Worm (Caenorhabditis elegans): ENCODE results near the gene osm-1.

osm-1 gene

DNA sequence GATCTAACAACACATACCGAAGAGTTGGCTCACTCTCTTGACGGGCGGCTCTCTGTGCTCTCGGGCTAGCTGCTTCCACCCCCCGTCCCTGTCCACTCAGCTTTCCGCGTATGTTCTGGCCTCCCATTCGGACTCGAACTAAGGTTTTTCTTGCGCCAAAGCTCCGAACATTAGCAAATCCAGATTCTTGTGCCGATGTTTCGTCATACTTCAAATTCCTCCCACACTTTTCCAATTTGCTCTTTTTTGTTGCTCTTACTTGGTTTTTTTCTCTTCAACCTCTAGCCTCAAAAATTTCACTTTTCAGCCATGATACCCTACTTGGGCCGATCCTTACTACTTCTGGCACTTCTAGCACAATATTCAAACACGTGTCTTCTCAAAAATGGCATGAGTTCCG is 54.5 kb downstream of the osm-1 start, which contains the start of gene cdh-9:
Gene cdh-9 (plus strand): TSS at position 301 of the 400 bp plus-strand sequence.
- no peak for TF ChIP-seq C34F6.9 (tag; optimal IDR thresholded peaks at IDR 0.05)
- TF ChIP-seq gmeb-1 (tag; optimal IDR thresholded peaks at IDR 0.05), result no peak
- no peak for TF ChIP-seq alr-1 (tag; optimal IDR thresholded peaks at IDR 0.05)
- no peak for TF ChIP-seq crh-2 (tag; optimal IDR thresholded peaks at IDR 0.05)
- no peak for TF ChIP-seq sma-3 (GFP tag; optimal IDR thresholded peaks at IDR 0.05)
- TF ChIP-seq nhr-237 (tag; optimal IDR thresholded peaks at IDR 0.05), result no peak
- TF ChIP-seq lin-39 (tag; optimal IDR thresholded peaks at IDR 0.05), result no peak
- TF ChIP-seq dmd-4 (tag; optimal IDR thresholded peaks at IDR 0.05), result no peak
- TF ChIP-seq nhr-25 (tag; optimal IDR thresholded peaks at IDR 0.05), result no peak
- TF ChIP-seq nhr-11 (tag; optimal IDR thresholded peaks at IDR 0.05), result no peak

DNA sequence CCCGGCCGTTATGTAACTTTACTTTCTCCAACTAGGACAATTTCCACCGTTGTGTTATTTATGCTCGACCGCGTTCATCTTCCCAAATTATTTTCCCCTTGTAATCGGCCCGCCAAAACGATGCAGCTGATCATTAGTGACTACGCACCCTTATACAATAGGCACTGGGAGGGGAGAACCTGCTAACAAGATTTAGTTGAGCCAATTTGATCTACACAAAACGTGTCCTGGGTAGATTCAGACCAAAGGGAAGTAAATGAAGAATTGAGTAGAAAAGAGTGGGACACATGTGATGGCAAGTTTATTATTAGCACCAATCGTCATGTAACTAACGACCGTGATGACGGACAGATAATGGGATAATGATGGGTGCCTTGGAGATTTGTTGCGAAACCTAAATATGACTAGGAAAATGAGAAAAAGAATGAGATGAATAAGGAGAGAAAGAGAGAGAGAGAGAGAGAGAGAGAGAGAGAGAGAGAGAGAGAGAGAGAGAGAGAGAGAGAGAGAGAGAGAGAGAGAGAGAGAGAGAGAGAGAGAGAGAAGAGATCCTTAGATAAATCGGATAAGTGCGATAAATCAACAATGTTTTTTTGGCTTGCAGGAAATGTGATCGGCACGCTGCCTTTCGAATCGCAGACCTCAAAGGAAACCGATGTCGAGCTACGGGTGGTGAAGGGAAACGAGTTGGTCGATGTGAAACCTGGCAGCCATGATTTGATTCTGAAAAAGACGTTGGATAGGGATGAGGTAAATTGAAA is 55.2 kb downstream of the osm-1 start:
- TF ChIP-seq fos-1 (tag; optimal IDR thresholded peaks at IDR 0.05) (no peak), peb-1 (tag; optimal IDR thresholded peaks at IDR 0.05) (no peak), lin-11 (tag; optimal IDR thresholded peaks at IDR 0.05) (no peak), ceh-82 (tag; optimal IDR thresholded peaks at IDR 0.05) (no peak), nhr-21 (tag; optimal IDR thresholded peaks at IDR 0.05) (no peak), lin-39 (tag; optimal IDR thresholded peaks at IDR 0.05) (no peak), ztf-4 (tag; optimal IDR thresholded peaks at IDR 0.05) (no peak), unc-62 (GFP tag; optimal IDR thresholded peaks at IDR 0.05) (no peak), elt-3 (tag; optimal IDR thresholded peaks at IDR 0.05) (no peak), ceh-16 (tag; optimal IDR thresholded peaks at IDR 0.05) (no peak), nhr-10 (tag; optimal IDR thresholded peaks at IDR 0.05) (no peak), sem-4 (tag; optimal IDR thresholded peaks at IDR 0.05) (no peak), unc-55 (GFP tag; optimal IDR thresholded peaks at IDR 0.05) (no peak), blmp-1 (tag; optimal IDR thresholded peaks at IDR 0.05; ENCODE audit: insufficient read depth) (no peak), alr-1 (tag; optimal IDR thresholded peaks at IDR 0.05) (no peak), skn-1 (tag; optimal IDR thresholded peaks at IDR 0.05) (no peak), nhr-6 (tag; optimal IDR thresholded peaks at IDR 0.05) (no peak), nhr-23 (tag; optimal IDR thresholded peaks at IDR 0.05) (no peak), nhr-12 (tag; optimal IDR thresholded peaks at IDR 0.05) (no peak)

DNA sequence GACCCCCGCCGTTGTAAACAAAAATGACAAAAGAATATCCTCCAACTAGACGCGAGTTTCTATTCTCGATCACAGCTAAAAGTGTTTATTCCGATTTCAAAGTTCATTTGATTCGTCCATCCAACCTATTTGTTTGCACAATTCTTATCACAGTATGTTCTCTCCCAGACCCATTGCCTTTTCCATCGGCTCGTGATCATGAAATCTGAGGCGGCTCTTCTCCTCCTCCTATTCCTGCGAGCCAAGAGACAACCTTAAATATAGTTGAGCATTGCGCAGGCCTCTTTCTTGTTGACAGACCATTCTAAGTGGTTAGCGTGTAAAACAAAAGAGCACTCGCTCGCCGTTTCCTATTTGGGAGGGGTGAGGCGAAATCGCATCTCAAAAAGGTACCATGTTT is 56.5 kb downstream of the osm-1 start:
- TF ChIP-seq mab-5 (tag; optimal IDR thresholded peaks at IDR 0.05), result no peak
- TF ChIP-seq R02D3.7 (tag; optimal IDR thresholded peaks at IDR 0.05), result no peak
- no peak for TF ChIP-seq unc-39 (tag; optimal IDR thresholded peaks at IDR 0.05)
- TF ChIP-seq peb-1 (tag; optimal IDR thresholded peaks at IDR 0.05), result no peak
- TF ChIP-seq ztf-1 (GFP tag; conservative IDR thresholded peaks at IDR 0.05), result no peak
- no peak for TF ChIP-seq nhr-77 (tag; optimal IDR thresholded peaks at IDR 0.05)
- TF ChIP-seq C34F6.9 (tag; optimal IDR thresholded peaks at IDR 0.05), result no peak
- TF ChIP-seq nhr-12 (tag; optimal IDR thresholded peaks at IDR 0.05), result no peak
- no peak for TF ChIP-seq mdl-1 (tag; optimal IDR thresholded peaks at IDR 0.05)
- no peak for TF ChIP-seq unc-62 (GFP tag; optimal IDR thresholded peaks at IDR 0.05)
- no peak for TF ChIP-seq nhr-6 (tag; optimal IDR thresholded peaks at IDR 0.05)
- no peak for TF ChIP-seq nhr-25 (tag; optimal IDR thresholded peaks at IDR 0.05)
- TF ChIP-seq nhr-23 (tag; optimal IDR thresholded peaks at IDR 0.05), result no peak

DNA sequence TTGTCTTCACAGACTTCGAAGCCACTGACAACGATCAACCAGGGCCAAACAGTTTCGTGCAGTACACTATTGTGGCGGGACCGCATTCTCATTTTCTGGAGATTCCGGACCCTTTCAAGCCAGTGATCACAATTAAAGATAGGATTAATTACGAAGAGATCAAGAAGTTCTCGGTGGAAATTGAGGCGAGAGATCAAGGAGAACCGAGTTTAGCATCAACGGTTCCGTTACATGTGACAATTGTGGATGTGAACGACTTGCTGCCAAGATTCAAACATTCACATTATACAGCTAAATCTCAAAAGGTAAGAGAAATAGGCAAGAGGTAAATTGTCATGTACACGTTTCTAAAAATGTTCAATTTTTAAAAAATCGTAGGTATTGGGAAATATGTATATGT is 57.3 kb downstream of the osm-1 start:
- no peak for TF ChIP-seq nhr-23 (tag; optimal IDR thresholded peaks at IDR 0.05)
- TF ChIP-seq nhr-25 (tag; optimal IDR thresholded peaks at IDR 0.05), result no peak
- TF ChIP-seq zag-1 (tag; optimal IDR thresholded peaks at IDR 0.05), result no peak
- TF ChIP-seq F13H6.1 (tag; optimal IDR thresholded peaks at IDR 0.05), result no peak
- TF ChIP-seq ZK546.5 (tag; optimal IDR thresholded peaks at IDR 0.05), result no peak
- TF ChIP-seq nhr-77 (tag; optimal IDR thresholded peaks at IDR 0.05), result no peak
- TF ChIP-seq snpc-4 (tag; optimal IDR thresholded peaks at IDR 0.05), result no peak
- no peak for TF ChIP-seq ztf-11 (tag; optimal IDR thresholded peaks at IDR 0.05)
- TF ChIP-seq nhr-21 (tag; optimal IDR thresholded peaks at IDR 0.05), result no peak
- no peak for TF ChIP-seq crh-2 (tag; optimal IDR thresholded peaks at IDR 0.05)
- TF ChIP-seq Y55F3AM.14 (GFP tag; optimal IDR thresholded peaks at IDR 0.05), result no peak
- no peak for TF ChIP-seq ztf-1 (GFP tag; conservative IDR thresholded peaks at IDR 0.05)
- no peak for TF ChIP-seq unc-39 (tag; optimal IDR thresholded peaks at IDR 0.05)
- TF ChIP-seq mab-5 (tag; optimal IDR thresholded peaks at IDR 0.05), result no peak
- no peak for TF ChIP-seq nhr-11 (tag; optimal IDR thresholded peaks at IDR 0.05)
- TF ChIP-seq C34F6.9 (tag; optimal IDR thresholded peaks at IDR 0.05), result no peak
